Fruit fly (Drosophila melanogaster): ENCODE data around the gene CG7800.

Gene CG7800

DNA sequence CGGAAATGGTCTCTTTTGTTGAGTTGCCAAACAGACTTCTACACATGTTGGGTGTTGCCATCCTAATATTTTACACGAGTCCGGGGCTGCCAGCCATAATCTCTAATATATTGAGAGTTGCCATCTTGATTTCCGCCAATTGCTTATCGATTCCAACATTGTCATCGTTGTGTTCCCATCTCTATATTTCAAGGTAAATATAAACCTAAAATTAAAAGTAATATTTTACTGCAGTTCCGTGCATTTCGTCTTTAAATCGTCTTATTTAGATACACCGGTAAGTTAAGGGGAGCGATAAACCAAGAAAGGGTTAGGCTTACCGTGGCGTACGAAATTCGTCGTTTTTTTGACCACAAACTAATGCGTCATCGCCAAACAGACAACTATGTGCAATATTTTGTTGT lies 15.6 kb downstream of the CG7800 start, which contains the start of gene PolI (continued):
- TF ChIP-seq hbn (GFP tag; IDR thresholded peaks at IDR 0.05; ENCODE audit: partially characterized antibody) = 0 out of 2 replicates have a peak, but pooled peaks have one; percentile 30
- no peak for TF ChIP-seq CG3407 (GFP tag; optimal IDR thresholded peaks at IDR 0.05)
- no peak for TF ChIP-seq CG15011 (GFP tag; optimal IDR thresholded peaks at IDR 0.05)
- no peak for TF ChIP-seq bab2 (GFP tag; optimal IDR thresholded peaks at IDR 0.05)
- no peak for TF ChIP-seq NK7.1 (GFP tag; optimal IDR thresholded peaks at IDR 0.05)
- TF ChIP-seq Eip74EF (GFP tag; optimal IDR thresholded peaks at IDR 0.05) = peak in 1 of 2 experiments; percentile 7
- TF ChIP-seq CG7928 (GFP tag; optimal IDR thresholded peaks at IDR 0.05) = no peak
- TF ChIP-seq so (GFP tag; IDR thresholded peaks at IDR 0.05) = no peak
- no peak for TF ChIP-seq Dfd (GFP tag; optimal IDR thresholded peaks at IDR 0.05)
- peak; percentile 58; the same call in 2 of the 4 replicates for TF ChIP-seq Dll (GFP tag; IDR thresholded peaks at IDR 0.05; ENCODE audit: partially characterized antibody)
- TF ChIP-seq Bdp1 (GFP tag; optimal IDR thresholded peaks at IDR 0.05) = no peak
- peak; percentile 12 for TF ChIP-seq Elba2 (GFP tag; optimal IDR thresholded peaks at IDR 0.05)
- TF ChIP-seq Myb (GFP tag; optimal IDR thresholded peaks at IDR 0.05) = peak; percentile 99
- TF ChIP-seq CG1233 (GFP tag; optimal IDR thresholded peaks at IDR 0.05) = no peak
- peak; percentile 59 for TF ChIP-seq CG12769 (tag; optimal IDR thresholded peaks at IDR 0.05)
- TF ChIP-seq CG4360 (GFP tag; IDR thresholded peaks at IDR 0.05) = no peak
- TF ChIP-seq crc (GFP tag; optimal IDR thresholded peaks at IDR 0.05) = no peak
- TF ChIP-seq Neu2 (GFP tag; optimal IDR thresholded peaks at IDR 0.05; ENCODE audit: borderline replicate concordance) = no peak
- TF ChIP-seq peb (GFP tag; IDR thresholded peaks at IDR 0.05) = no peak
- peak; percentile 6 for TF ChIP-seq CG3838 (GFP tag; optimal IDR thresholded peaks at IDR 0.05)
- TF ChIP-seq CG6654 (GFP tag; optimal IDR thresholded peaks at IDR 0.05) = no peak
- TF ChIP-seq CG2875 (GFP tag; optimal IDR thresholded peaks at IDR 0.05) = no peak
- no peak for TF ChIP-seq MTF-1 (GFP tag; optimal IDR thresholded peaks at IDR 0.05; ENCODE audit: borderline replicate concordance)
- TF ChIP-seq CG43689 (GFP tag; IDR thresholded peaks at IDR 0.05) = no peak
- no peak for TF ChIP-seq her (GFP tag; optimal IDR thresholded peaks at IDR 0.05)
- no peak for TF ChIP-seq Oli (tag; optimal IDR thresholded peaks at IDR 0.05)
- no peak for TF ChIP-seq CG2129 (GFP tag; IDR thresholded peaks at IDR 0.05; ENCODE audit: partially characterized antibody)
- TF ChIP-seq Blimp-1 (GFP tag; optimal IDR thresholded peaks at IDR 0.05) = no peak
- TF ChIP-seq knrl (GFP tag; IDR thresholded peaks at IDR 0.05; ENCODE audit: partially characterized antibody) = peak; percentile 53; the same call in 2 of the 3 replicates
- no peak for TF ChIP-seq ATbp (GFP tag; optimal IDR thresholded peaks at IDR 0.05)
- peak; percentile 4 for TF ChIP-seq CG12744 (GFP tag; optimal IDR thresholded peaks at IDR 0.05)
- TF ChIP-seq CG10979 (tag; optimal IDR thresholded peaks at IDR 0.05) = peak; percentile 8
- TF ChIP-seq CG6854 (GFP tag; optimal IDR thresholded peaks at IDR 0.05) = no peak
- TF ChIP-seq CG7372 (GFP tag; IDR thresholded peaks at IDR 0.05) = no peak
- TF ChIP-seq CG32772 (GFP tag; IDR thresholded peaks at IDR 0.05) = no peak
- TF ChIP-seq toy (GFP tag; IDR thresholded peaks at IDR 0.05) = no peak
- TF ChIP-seq Ets65A (GFP tag) = peak; percentile 95
- TF ChIP-seq slbo (GFP tag; IDR thresholded peaks at IDR 0.05) = no peak; the same call in 1 of the 2 replicates
- TF ChIP-seq Gug (GFP tag; IDR thresholded peaks at IDR 0.05) = no peak
- TF ChIP-seq CG6689 (GFP tag; IDR thresholded peaks at IDR 0.05) = no peak
- no peak for TF ChIP-seq H2.0 (GFP tag; IDR thresholded peaks at IDR 0.05)
- TF ChIP-seq Doc2 (GFP tag; IDR thresholded peaks at IDR 0.05) = no peak
- TF ChIP-seq tx (GFP tag; optimal IDR thresholded peaks at IDR 0.05) = no peak
- TF ChIP-seq Rfx (GFP tag; IDR thresholded peaks at IDR 0.05) = peak; percentile 63
- no peak for TF ChIP-seq Mad (GFP tag; optimal IDR thresholded peaks at IDR 0.05)
- TF ChIP-seq slou (GFP tag; optimal IDR thresholded peaks at IDR 0.05) = no peak
- 0 out of 3 replicates have a peak, but pooled peaks have one; percentile 36 for TF ChIP-seq CG16813 (GFP tag; IDR thresholded peaks at IDR 0.05; ENCODE audit: partially characterized antibody)
- peak; percentile 37 for TF ChIP-seq CG15479 (GFP tag; optimal IDR thresholded peaks at IDR 0.05)
- no peak for TF ChIP-seq fd102C (GFP tag; optimal IDR thresholded peaks at IDR 0.05)
- TF ChIP-seq sqz (GFP tag; optimal IDR thresholded peaks at IDR 0.05) = no peak
- no peak for TF ChIP-seq Awh (GFP tag; IDR thresholded peaks at IDR 0.05)

Measured in whole organism, embryonic.